Fruit fly (Drosophila melanogaster): Measurements from ENCODE around the gene CG9372.

The CG9372 gene

dm6 chr3L:19631867-19632266, 25.9 kb downstream of the CG9372 start:
- TF ChIP-seq Rel (GFP tag; optimal IDR thresholded peaks at IDR 0.05), result no peak
- peak; percentile 81 for TF ChIP-seq Rel (tag; optimal IDR thresholded peaks at IDR 0.05)
- TF ChIP-seq br (GFP tag; optimal IDR thresholded peaks at IDR 0.05), result no peak
- TF ChIP-seq lola (GFP tag; optimal IDR thresholded peaks at IDR 0.05), result no peak
- TF ChIP-seq sv (GFP tag; optimal IDR thresholded peaks at IDR 0.05), result no peak

dm6 chr3L:19632766-19633632, 27.0 kb downstream of the CG9372 start:
- no peak for TF ChIP-seq Rel (GFP tag; optimal IDR thresholded peaks at IDR 0.05)
- peak; percentile 96 for TF ChIP-seq Rel (tag; optimal IDR thresholded peaks at IDR 0.05)
- no peak for TF ChIP-seq usp (GFP tag; optimal IDR thresholded peaks at IDR 0.05)
- TF ChIP-seq h (GFP tag; optimal IDR thresholded peaks at IDR 0.05), result peak; percentile 83
- peak; percentile 4 for TF ChIP-seq Hr83 (GFP tag; optimal IDR thresholded peaks at IDR 0.05; ENCODE audit: poor library complexity, severe bottlenecking)
- peak; percentile 44 for TF ChIP-seq br (GFP tag; optimal IDR thresholded peaks at IDR 0.05)
- TF ChIP-seq Vsx2 (GFP tag; optimal IDR thresholded peaks at IDR 0.05; ENCODE audit: partially characterized antibody), result peak; percentile 67
- no peak for TF ChIP-seq Myc (optimal IDR thresholded peaks at IDR 0.05)
- no peak for TF ChIP-seq CG9705 (GFP tag; optimal IDR thresholded peaks at IDR 0.05)
- peak; percentile 52 for TF ChIP-seq dmrt93B (GFP tag; optimal IDR thresholded peaks at IDR 0.05)
- TF ChIP-seq sv (GFP tag; optimal IDR thresholded peaks at IDR 0.05), result peak; percentile 70
- peak; percentile 72 for TF ChIP-seq ey (GFP tag; optimal IDR thresholded peaks at IDR 0.05)
- TF ChIP-seq pan (optimal IDR thresholded peaks at IDR 0.05), result no peak
- TF ChIP-seq sage (GFP tag; optimal IDR thresholded peaks at IDR 0.05), result peak; percentile 54
- TF ChIP-seq Hnf4 (GFP tag; optimal IDR thresholded peaks at IDR 0.05), result peak; percentile 46
- TF ChIP-seq Jra (GFP tag; optimal IDR thresholded peaks at IDR 0.05), result no peak
- TF ChIP-seq HLH106 (tag; optimal IDR thresholded peaks at IDR 0.05), result peak; percentile 71
- TF ChIP-seq foxo (GFP tag; optimal IDR thresholded peaks at IDR 0.05), result peak in 1 of 2 experiments; percentile 61
- TF ChIP-seq N (GFP tag; optimal IDR thresholded peaks at IDR 0.05), result peak; percentile 3
- no peak for TF ChIP-seq Hr78 (GFP tag; optimal IDR thresholded peaks at IDR 0.05)
- no peak for TF ChIP-seq Mio (GFP tag; optimal IDR thresholded peaks at IDR 0.05)
- TF ChIP-seq OdsH (GFP tag; optimal IDR thresholded peaks at IDR 0.05), result peak; percentile 65
- peak; percentile 51 for TF ChIP-seq CrebA (GFP tag; optimal IDR thresholded peaks at IDR 0.05; ENCODE audit: borderline replicate concordance)
- peak; percentile 48 for TF ChIP-seq brk (GFP tag; optimal IDR thresholded peaks at IDR 0.05)
- TF ChIP-seq psq (GFP tag; optimal IDR thresholded peaks at IDR 0.05), result peak; percentile 60
- peak; percentile 73 for TF ChIP-seq rgr (GFP tag; optimal IDR thresholded peaks at IDR 0.05)
- no peak for TF ChIP-seq CG32264 (GFP tag; optimal IDR thresholded peaks at IDR 0.05)
- TF ChIP-seq dl (GFP tag; optimal IDR thresholded peaks at IDR 0.05; ENCODE audit: insufficient read depth in 1 of 2, partially characterized antibody in 2 of 2), result peak; percentile 88 to 91
- TF ChIP-seq woc (GFP tag; optimal IDR thresholded peaks at IDR 0.05), result peak; percentile 50
- peak; percentile 59 for TF ChIP-seq fru (GFP tag; optimal IDR thresholded peaks at IDR 0.05)
- TF ChIP-seq jim (GFP tag; optimal IDR thresholded peaks at IDR 0.05), result no peak
- no peak for TF ChIP-seq Dfd (GFP tag; optimal IDR thresholded peaks at IDR 0.05)
- TF ChIP-seq lola (GFP tag; optimal IDR thresholded peaks at IDR 0.05), result no peak
- TF ChIP-seq tai (GFP tag; optimal IDR thresholded peaks at IDR 0.05), result no peak
- TF ChIP-seq Dif (GFP tag; optimal IDR thresholded peaks at IDR 0.05; ENCODE audit: partially characterized antibody), result peak; percentile 89
- no peak for TF ChIP-seq dsf (GFP tag; optimal IDR thresholded peaks at IDR 0.05; ENCODE audit: borderline replicate concordance)
- no peak for TF ChIP-seq Abd-B (GFP tag; optimal IDR thresholded peaks at IDR 0.05)
- peak; percentile 68 for TF ChIP-seq GATAd (GFP tag; optimal IDR thresholded peaks at IDR 0.05)
- peak; percentile 52 for TF ChIP-seq Sp1 (GFP tag; optimal IDR thresholded peaks at IDR 0.05)
